Worm (Caenorhabditis elegans): Measurements from ENCODE around the gene acly-2.

DNA sequence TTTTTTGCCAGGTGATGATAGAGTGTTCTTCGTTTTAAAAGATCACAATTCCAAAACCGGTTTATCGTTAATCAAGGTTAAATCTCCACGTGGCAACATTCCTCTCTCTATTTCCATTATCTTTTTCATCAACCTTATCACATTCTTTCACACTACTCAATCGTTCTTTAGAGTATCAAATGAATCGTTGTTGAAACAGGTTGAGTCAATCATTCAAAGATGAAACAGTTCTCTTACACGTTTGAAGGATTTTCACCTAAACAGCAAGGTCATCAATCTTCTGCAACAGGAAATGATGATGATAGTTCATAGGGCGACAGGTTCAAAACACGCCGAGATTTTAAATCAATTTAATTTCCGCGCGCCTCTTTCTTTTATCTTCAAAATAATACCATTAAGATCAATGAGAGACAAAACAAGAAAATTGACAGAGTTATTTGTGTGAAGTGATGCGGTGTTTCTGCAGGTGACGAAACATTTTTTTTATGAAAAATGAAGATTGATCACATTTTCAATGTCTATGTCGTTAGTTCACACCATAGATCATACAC, 35.0 kb upstream of the acly-2 start:
- TF ChIP-seq snpc-4 (tag; optimal IDR thresholded peaks at IDR 0.05), result no peak
- no peak for TF ChIP-seq egl-13 (tag; optimal IDR thresholded peaks at IDR 0.05)
- TF ChIP-seq lin-15B (tag; optimal IDR thresholded peaks at IDR 0.05), result no peak
- TF ChIP-seq unc-62 (GFP tag; optimal IDR thresholded peaks at IDR 0.05), result peak; percentile 24
